Worm (Caenorhabditis elegans): ENCODE results near the gene B0336.12.

Gene B0336.12

ce11 chrIII:5715467-5715866 is 5.5 kb upstream of the B0336.12 start (continued):
- no peak for TF ChIP-seq mef-2 (tag; optimal IDR thresholded peaks at IDR 0.05)
- peak; percentile 50 to 84 for TF ChIP-seq lsy-2 (tag; optimal IDR thresholded peaks at IDR 0.05)
- TF ChIP-seq efl-3 (GFP tag; optimal IDR thresholded peaks at IDR 0.05): no peak
- no peak for TF ChIP-seq mab-9 (GFP tag; IDR thresholded peaks at IDR 0.05)
- TF ChIP-seq lin-13 (GFP tag; optimal IDR thresholded peaks at IDR 0.05): no peak
- TF ChIP-seq xbp-1 (tag; optimal IDR thresholded peaks at IDR 0.05): peak; percentile 36
- TF ChIP-seq ces-1 (GFP tag; optimal IDR thresholded peaks at IDR 0.05): no peak
- TF ChIP-seq aha-1 (tag; optimal IDR thresholded peaks at IDR 0.05): no peak
- peak; percentile 46 for TF ChIP-seq tbx-2 (tag; optimal IDR thresholded peaks at IDR 0.05)
- TF ChIP-seq nhr-20 (tag; optimal IDR thresholded peaks at IDR 0.05): peak; percentile 5
- no peak for TF ChIP-seq nhr-19 (GFP tag; conservative IDR thresholded peaks at IDR 0.05)
- TF ChIP-seq nhr-12 (tag; optimal IDR thresholded peaks at IDR 0.05): no peak
- TF ChIP-seq skn-1 (tag; optimal IDR thresholded peaks at IDR 0.05): peak; percentile 54
- TF ChIP-seq egl-13 (tag; optimal IDR thresholded peaks at IDR 0.05): no peak
- no peak for TF ChIP-seq ceh-8 (GFP tag; optimal IDR thresholded peaks at IDR 0.05)
- TF ChIP-seq nhr-237 (tag; optimal IDR thresholded peaks at IDR 0.05): no peak
- no peak for TF ChIP-seq aly-2 (tag; optimal IDR thresholded peaks at IDR 0.05)
- TF ChIP-seq grh-1 (GFP tag; IDR thresholded peaks at IDR 0.05): no peak
- no peak for TF ChIP-seq sup-37 (GFP tag; optimal IDR thresholded peaks at IDR 0.05)
- TF ChIP-seq lin-39 (tag; optimal IDR thresholded peaks at IDR 0.05): no peak
- no peak for TF ChIP-seq unc-130 (tag; optimal IDR thresholded peaks at IDR 0.05)
- no peak for TF ChIP-seq nhr-76 (tag; optimal IDR thresholded peaks at IDR 0.05)
- no peak for TF ChIP-seq ztf-4 (tag; optimal IDR thresholded peaks at IDR 0.05)
- TF ChIP-seq F16B12.6 (tag; optimal IDR thresholded peaks at IDR 0.05): no peak
- TF ChIP-seq fkh-4 (tag; optimal IDR thresholded peaks at IDR 0.05; ENCODE audit: borderline replicate concordance): no peak
- TF ChIP-seq snu-23 (GFP tag; optimal IDR thresholded peaks at IDR 0.05): peak; percentile 67
- peak; percentile 31 for TF ChIP-seq snpc-4 (tag; optimal IDR thresholded peaks at IDR 0.05)
- TF ChIP-seq ztf-11 (tag; optimal IDR thresholded peaks at IDR 0.05): no peak
- TF ChIP-seq fkh-10 (GFP tag; optimal IDR thresholded peaks at IDR 0.05): peak; percentile 10
- TF ChIP-seq nhr-11 (tag; optimal IDR thresholded peaks at IDR 0.05): no peak
- peak; percentile 39; the same call in 1 of the 2 replicates for TF ChIP-seq isw-1 (GFP tag; IDR thresholded peaks at IDR 0.05)
- no peak for TF ChIP-seq lir-3 (tag; optimal IDR thresholded peaks at IDR 0.05; ENCODE audit: poor library complexity)
- TF ChIP-seq ceh-90 (tag; optimal IDR thresholded peaks at IDR 0.05): no peak
- TF ChIP-seq dsc-1 (tag; optimal IDR thresholded peaks at IDR 0.05): peak; percentile 30
- TF ChIP-seq ceh-88 (GFP tag; IDR thresholded peaks at IDR 0.05): no peak
- TF ChIP-seq alr-1 (tag; optimal IDR thresholded peaks at IDR 0.05; ENCODE audit: borderline replicate concordance): no peak
- TF ChIP-seq hpl-2 (GFP tag; optimal IDR thresholded peaks at IDR 0.05): no peak
- TF ChIP-seq hlh-17 (GFP tag; optimal IDR thresholded peaks at IDR 0.05; ENCODE audit: borderline replicate concordance): no peak
- TF ChIP-seq hlh-4 (tag; optimal IDR thresholded peaks at IDR 0.05): no peak
- peak; percentile 24 for TF ChIP-seq lin-15B (tag; optimal IDR thresholded peaks at IDR 0.05)
- TF ChIP-seq ets-5 (GFP tag; IDR thresholded peaks at IDR 0.05): no peak
- TF ChIP-seq jun-1 (tag; optimal IDR thresholded peaks at IDR 0.05): peak; percentile 18
- TF ChIP-seq nhr-77 (tag; optimal IDR thresholded peaks at IDR 0.05): peak; percentile 43

DNA sequence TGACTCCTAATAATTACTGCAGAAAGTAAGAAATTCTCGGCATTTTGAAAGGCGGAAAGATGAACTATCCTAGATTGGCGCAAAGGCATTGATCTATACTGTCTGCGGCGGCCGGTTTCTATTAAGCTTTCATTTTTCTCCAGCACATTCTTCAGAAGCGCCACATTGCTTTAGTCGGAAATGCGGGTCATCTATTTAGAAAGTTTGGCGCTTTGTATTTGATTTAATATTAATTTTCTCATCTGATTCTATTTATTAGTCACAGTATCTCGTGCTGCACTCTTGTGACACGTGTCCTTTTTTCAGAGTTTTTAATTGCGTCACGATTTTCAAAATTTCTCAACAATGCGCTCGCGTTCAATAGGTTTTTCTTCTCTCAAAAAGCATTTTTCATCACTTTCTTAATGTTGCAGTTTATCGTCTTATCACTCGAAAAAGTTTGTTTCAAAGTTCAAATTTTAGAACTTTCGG is 5.1 kb upstream of the B0336.12 start:
- TF ChIP-seq efl-3 (GFP tag; optimal IDR thresholded peaks at IDR 0.05) (no peak), nhr-85 (tag) (peak; percentile 56), efl-1 (optimal IDR thresholded peaks at IDR 0.05) (no peak), efl-1 (GFP tag; optimal IDR thresholded peaks at IDR 0.05 in 1 of 2) (peak in 1 of 2 experiments; percentile 78), C16A3.4 (tag; optimal IDR thresholded peaks at IDR 0.05) (no peak), blmp-1 (tag; optimal IDR thresholded peaks at IDR 0.05) (peak; percentile 31), aly-2 (tag; optimal IDR thresholded peaks at IDR 0.05) (no peak)

Measured in whole organism, L1 larva.